Worm (Caenorhabditis elegans): Measurements from ENCODE around the gene wrt-6.

- TF ChIP-seq tbx-37 (GFP tag; conservative IDR thresholded peaks at IDR 0.05) = no peak
- TF ChIP-seq ama-1 (optimal IDR thresholded peaks at IDR 0.05) = no peak
- no peak for TF ChIP-seq flt-1 (GFP tag; IDR thresholded peaks at IDR 0.05)
- no peak for TF ChIP-seq ceh-13 (GFP tag; optimal IDR thresholded peaks at IDR 0.05)
- no peak for TF ChIP-seq tra-4 (tag; optimal IDR thresholded peaks at IDR 0.05)
- no peak for TF ChIP-seq sea-1 (GFP tag; conservative IDR thresholded peaks at IDR 0.05)
- no peak for TF ChIP-seq ceh-36 (tag; optimal IDR thresholded peaks at IDR 0.05)
- TF ChIP-seq scrt-1 (GFP tag; IDR thresholded peaks at IDR 0.05) = no peak
Observed at ce11 chrX:3518494-3518893, 38.4 kb downstream of the wrt-6 start, which contains the start of gene npr-16.
